Fruit fly (Drosophila melanogaster) whole organism, embryonic: ENCODE data around the gene CG15196.

Experiments used
- Abd-B ChIP-seq: fragments of 200-800 bp; sonication (Bioruptor generic); optimal IDR thresholded peaks from 2 replicates; lab custom pipeline; 2018; ENCODE audit warnings: missing biosample characterization, mild to moderate bottlenecking, missing genetic modification characterization, moderate library complexity
- Atf-2 ChIP-seq: fragments of 200-800 bp; sonication (Bioruptor generic); optimal IDR thresholded peaks from 2 replicates; lab custom pipeline; 2016; ENCODE audit warnings: missing biosample characterization, missing genetic modification characterization
- B-H1 ChIP-seq: fragments of 200-800 bp; sonication (Bioruptor generic); IDR thresholded peaks from 3 replicates; pipeline ENCODE4 v1.3.6; 2022; ENCODE audit warnings: missing biosample characterization, missing genetic modification characterization
- CG10462 ChIP-seq: fragments of 200-800 bp; sonication (Bioruptor generic); optimal IDR thresholded peaks from 2 replicates; lab custom pipeline; 2016; ENCODE audit warnings: missing biosample characterization, missing genetic modification characterization
- CG10565 ChIP-seq: fragments of 200-800 bp; sonication (Bioruptor generic); optimal IDR thresholded peaks from 3 replicates; lab custom pipeline; 2016; ENCODE audit warnings: missing biosample characterization, mild to moderate bottlenecking, missing genetic modification characterization
- CG12236 ChIP-seq: fragments of 200-800 bp; sonication (Bioruptor generic); optimal IDR thresholded peaks from 2 replicates; lab custom pipeline; 2016; ENCODE audit warnings: missing biosample characterization, missing genetic modification characterization
- CG15696 ChIP-seq: fragments of 200-800 bp; sonication (Bioruptor generic); optimal IDR thresholded peaks from 2 replicates; lab custom pipeline; 2019; ENCODE audit warnings: missing biosample characterization, mild to moderate bottlenecking, missing genetic modification characterization, moderate library complexity
- CG16813 ChIP-seq: fragments of 200-800 bp; sonication (Bioruptor generic); IDR thresholded peaks from 3 replicates; pipeline ENCODE4 v1.3.6; 2022; ENCODE audit warnings: missing biosample characterization, missing genetic modification characterization; ENCODE audit not compliant: partially characterized antibody
- CG16863 ChIP-seq: fragments of 200-800 bp; sonication (Bioruptor generic); optimal IDR thresholded peaks from 3 replicates; lab custom pipeline; 2016; ENCODE audit warnings: missing biosample characterization, missing genetic modification characterization
- CG17802 ChIP-seq: fragments of 200-800 bp; sonication (Bioruptor generic); optimal IDR thresholded peaks from 2 replicates; lab custom pipeline; 2018; ENCODE audit warnings: missing biosample characterization, mild to moderate bottlenecking, missing genetic modification characterization, moderate library complexity
- CG17829 ChIP-seq: fragments of 200-800 bp; optimal IDR thresholded peaks from 2 replicates; lab custom pipeline; 2019; ENCODE audit warnings: missing biosample characterization, mild to moderate bottlenecking, missing genetic modification characterization, moderate library complexity
- CG18262 ChIP-seq: fragments of 200-800 bp; optimal IDR thresholded peaks from 3 replicates; lab custom pipeline; 2019; ENCODE audit warnings: missing biosample characterization, mild to moderate bottlenecking, missing genetic modification characterization, moderate library complexity
- CG2202 ChIP-seq: fragments of 200-800 bp; sonication (Bioruptor generic); optimal IDR thresholded peaks from 2 replicates; lab custom pipeline; 2018; ENCODE audit warnings: missing biosample characterization, mild to moderate bottlenecking, missing genetic modification characterization
- CG2875 ChIP-seq: fragments of 200-800 bp; sonication (Bioruptor generic); optimal IDR thresholded peaks from 2 replicates; lab custom pipeline; 2017; ENCODE audit warnings: missing biosample characterization, mild to moderate bottlenecking, missing genetic modification characterization, missing genetic modification reagents
- CG30020 ChIP-seq: fragments of 200-800 bp; optimal IDR thresholded peaks from 2 replicates; lab custom pipeline; 2019; ENCODE audit warnings: missing biosample characterization, mild to moderate bottlenecking, missing genetic modification characterization, moderate library complexity
- CG31365 ChIP-seq: fragments of 200-800 bp; sonication (Bioruptor generic); optimal IDR thresholded peaks from 2 replicates; lab custom pipeline; 2018; ENCODE audit warnings: missing biosample characterization, mild to moderate bottlenecking, missing genetic modification characterization
- CG3726 ChIP-seq: fragments of 200-800 bp; sonication (Bioruptor generic); IDR thresholded peaks from 3 replicates; pipeline ENCODE4, ENCODE4 v1.3.6; 2022; ENCODE audit warnings: missing biosample characterization, missing genetic modification characterization
- CG4282 ChIP-seq: fragments of 200-800 bp; sonication (Bioruptor generic); optimal IDR thresholded peaks from 2 replicates; lab custom pipeline; 2016; ENCODE audit warnings: missing biosample characterization, missing genetic modification characterization
- CG4617 ChIP-seq: fragments of 200-800 bp; sonication (Bioruptor generic); optimal IDR thresholded peaks from 3 replicates; lab custom pipeline; 2016; ENCODE audit warnings: missing biosample characterization, missing genetic modification characterization, borderline replicate concordance
- CG4707 ChIP-seq: fragments of 200-800 bp; sonication (Bioruptor generic); optimal IDR thresholded peaks from 2 replicates; lab custom pipeline; 2018; ENCODE audit warnings: missing biosample characterization, mild to moderate bottlenecking, missing genetic modification characterization, moderate library complexity
- CG8944 ChIP-seq: fragments of 200-800 bp; sonication (Bioruptor generic); optimal IDR thresholded peaks from 3 replicates; lab custom pipeline; 2016; ENCODE audit warnings: missing biosample characterization, missing genetic modification characterization
- CG9609 ChIP-seq: fragments of 200-800 bp; sonication (Bioruptor generic); optimal IDR thresholded peaks from 3 replicates; lab custom pipeline; 2016; ENCODE audit warnings: missing biosample characterization, missing genetic modification characterization
- CG9817 ChIP-seq: fragments of 200-800 bp; sonication (Bioruptor generic); optimal IDR thresholded peaks from 2 replicates; lab custom pipeline; 2018; ENCODE audit warnings: missing biosample characterization, mild to moderate bottlenecking, missing genetic modification characterization, moderate library complexity
- CG9932 ChIP-seq: fragments of 200-800 bp; sonication (Bioruptor generic); IDR thresholded peaks from 2 replicates; pipeline ENCODE4 v1.3.6; 2022; ENCODE audit warnings: missing biosample characterization, missing genetic modification characterization
- Doc3 ChIP-seq: fragments of 200-800 bp; sonication (Bioruptor generic); IDR thresholded peaks from 3 replicates; pipeline ENCODE4 v1.3.6; 2022; ENCODE audit warnings: missing biosample characterization, missing genetic modification characterization; ENCODE audit not compliant: partially characterized antibody
- Dref ChIP-seq: fragments of 200-800 bp; sonication (Bioruptor generic); IDR thresholded peaks from 2 replicates; pipeline ENCODE4 v1.3.6; 2022; ENCODE audit warnings: missing biosample characterization, missing genetic modification characterization
- H2.0 ChIP-seq: fragments of 200-800 bp; sonication (Bioruptor generic); IDR thresholded peaks from 2 replicates; pipeline ENCODE4 v1.3.6; 2022; ENCODE audit warnings: missing biosample characterization, missing genetic modification characterization
- HHEX ChIP-seq: fragments of 200-800 bp; sonication (Bioruptor generic); optimal IDR thresholded peaks from 3 replicates; lab custom pipeline; 2017; ENCODE audit warnings: missing biosample characterization, mild to moderate bottlenecking, missing genetic modification characterization, missing genetic modification reagents
- HLH3B ChIP-seq: fragments of 200-800 bp; sonication (Bioruptor generic); IDR thresholded peaks from 2 replicates; pipeline ENCODE4 v1.3.6; 2022; ENCODE audit warnings: missing biosample characterization, missing genetic modification characterization
- HmgZ ChIP-seq: fragments of 200-800 bp; sonication (Bioruptor generic); optimal IDR thresholded peaks from 2 replicates; lab custom pipeline; 2018; ENCODE audit warnings: missing biosample characterization, mild to moderate bottlenecking, missing genetic modification characterization
- Hmr ChIP-seq: fragments of 200-800 bp; sonication (Bioruptor generic); optimal IDR thresholded peaks from 3 replicates; lab custom pipeline; 2017; ENCODE audit warnings: mild to moderate bottlenecking, missing biosample characterization, missing genetic modification reagents, missing genetic modification characterization
- Hr51 ChIP-seq, 2 experiments: fragments of 200-800 bp; sonication (Bioruptor generic); optimal IDR thresholded peaks; 2 replicates in 1 of 2; 3 replicates in 1 of 2; lab custom pipeline; 2016 to 2018; ENCODE audit warnings: missing biosample characterization in 2 of 2, missing genetic modification characterization in 2 of 2, mild to moderate bottlenecking in 1 of 2, moderate library complexity in 1 of 2
- Neu2 ChIP-seq: fragments of 200-800 bp; sonication (Bioruptor generic); optimal IDR thresholded peaks from 3 replicates; lab custom pipeline; 2016; ENCODE audit warnings: missing biosample characterization, missing genetic modification characterization, borderline replicate concordance
- Ravus ChIP-seq: fragments of 200-800 bp; sonication (Bioruptor generic); IDR thresholded peaks from 2 replicates; pipeline ENCODE4 v1.3.6; 2022; ENCODE audit warnings: missing biosample characterization, missing genetic modification characterization
- aop ChIP-seq: fragments of 200-800 bp; sonication (Bioruptor generic); IDR thresholded peaks from 2 replicates; pipeline ENCODE4 v1.3.6; 2022; ENCODE audit warnings: missing biosample characterization, missing genetic modification characterization
- bab2 ChIP-seq: fragments of 200-800 bp; sonication (Bioruptor generic); optimal IDR thresholded peaks from 2 replicates; lab custom pipeline; 2016; ENCODE audit warnings: missing biosample characterization, missing genetic modification characterization
- cwo ChIP-seq: fragments of 200-800 bp; sonication (Bioruptor generic); optimal IDR thresholded peaks from 3 replicates; lab custom pipeline; 2017; ENCODE audit warnings: missing biosample characterization, missing genetic modification characterization, mild to moderate bottlenecking, moderate library complexity, missing genetic modification reagents
- emc ChIP-seq: fragments of 200-800 bp; sonication (Bioruptor generic); optimal IDR thresholded peaks from 2 replicates; lab custom pipeline; 2016; ENCODE audit warnings: missing biosample characterization, missing genetic modification characterization
- fd64A ChIP-seq: fragments of 200-800 bp; sonication (Bioruptor generic); optimal IDR thresholded peaks from 3 replicates; lab custom pipeline; 2018; ENCODE audit warnings: missing biosample characterization, mild to moderate bottlenecking, missing genetic modification characterization
- fd96Cb ChIP-seq: fragments of 200-800 bp; sonication (Bioruptor generic); optimal IDR thresholded peaks from 2 replicates; lab custom pipeline; 2018; ENCODE audit warnings: missing biosample characterization, mild to moderate bottlenecking, missing genetic modification characterization, moderate library complexity
- klu ChIP-seq: fragments of 200-800 bp; sonication (Bioruptor generic); IDR thresholded peaks from 2 replicates; pipeline ENCODE4 v1.3.6; 2022; ENCODE audit warnings: missing biosample characterization, missing genetic modification characterization
- ranshi ChIP-seq: fragments of 200-800 bp; sonication (Bioruptor generic); IDR thresholded peaks from 2 replicates; pipeline ENCODE4 v1.3.6; 2022; ENCODE audit warnings: missing biosample characterization, missing genetic modification characterization
- repo ChIP-seq: fragments of 200-800 bp; sonication (Bioruptor generic); optimal IDR thresholded peaks from 2 replicates; lab custom pipeline; 2016; ENCODE audit warnings: missing biosample characterization, missing genetic modification characterization
- scrt ChIP-seq: fragments of 200-800 bp; sonication (Bioruptor generic); optimal IDR thresholded peaks from 2 replicates; lab custom pipeline; 2018; ENCODE audit warnings: missing biosample characterization, mild to moderate bottlenecking, missing genetic modification characterization, moderate library complexity
- shn ChIP-seq: fragments of 200-800 bp; sonication (Bioruptor generic); optimal IDR thresholded peaks from 3 replicates; lab custom pipeline; 2016; ENCODE audit warnings: missing biosample characterization, missing genetic modification characterization
- sisA ChIP-seq: fragments of 200-800 bp; sonication (Bioruptor generic); IDR thresholded peaks from 2 replicates; pipeline ENCODE4 v1.3.6; 2022; ENCODE audit warnings: missing biosample characterization, missing genetic modification characterization
- sna ChIP-seq: fragments of 200-800 bp; sonication (Bioruptor generic); IDR thresholded peaks from 2 replicates; pipeline ENCODE4 v1.3.6; 2022; ENCODE audit warnings: missing biosample characterization, missing genetic modification characterization; ENCODE audit not compliant: partially characterized antibody
- sr ChIP-seq: fragments of 200-800 bp; sonication (Bioruptor generic); IDR thresholded peaks from 3 replicates; pipeline ENCODE4 v1.3.6; 2022; ENCODE audit warnings: missing biosample characterization, missing genetic modification characterization
- tap ChIP-seq: fragments of 200-800 bp; optimal IDR thresholded peaks from 3 replicates; lab custom pipeline; 2019; ENCODE audit warnings: missing biosample characterization, mild to moderate bottlenecking, missing genetic modification characterization, moderate library complexity
- zen ChIP-seq: fragments of 200-800 bp; sonication (Bioruptor generic); optimal IDR thresholded peaks from 3 replicates; lab custom pipeline; 2018; ENCODE audit warnings: missing biosample characterization, mild to moderate bottlenecking, missing genetic modification characterization, moderate library complexity

Gene CG15196

dm6 chrX:11384023-11384444, 25.7 kb upstream of the CG15196 start (continued):
- TF ChIP-seq CG31365 (tag; lab: Kevin White, UChicago) (no peak), sisA (peak; percentile 78), CG9609 (GFP tag; lab: Kevin White, UChicago) (no peak), Hr51 (GFP tag; optimal IDR thresholded peaks at IDR 0.05; lab: Kevin White, UChicago) (peak; percentile 25 to 70), CG9932 (GFP tag; lab: Robert Waterston, UW) (peak; percentile 90), CG17829 (tag; lab: Kevin White, UChicago) (peak; percentile 32), Ravus (GFP tag; lab: Robert Waterston, UW) (peak; percentile 38; the same call in 1 of the 2 replicates), CG8944 (GFP tag; lab: Kevin White, UChicago) (peak; percentile 21), CG4617 (GFP tag; lab: Kevin White, UChicago) (no peak), fd64A (no peak), Neu2 (GFP tag; lab: Kevin White, UChicago) (no peak), CG12236 (GFP tag; lab: Kevin White, UChicago) (no peak), CG15696 (tag; lab: Kevin White, UChicago) (no peak), ranshi (GFP tag; lab: Robert Waterston, UW) (peak; percentile 77), emc (no peak), sr (GFP tag; lab: Robert Waterston, UW) (no peak), shn (GFP tag; lab: Kevin White, UChicago) (no peak), HmgZ (tag; lab: Kevin White, UChicago) (peak; percentile 42), CG2875 (GFP tag; lab: Kevin White, UChicago) (no peak), CG10462 (no peak), Atf-2 (peak; percentile 22), klu (GFP tag; lab: Robert Waterston, UW) (peak; percentile 74), fd96Cb (tag; lab: Kevin White, UChicago) (peak; percentile 36), CG16813 (no peak), bab2 (GFP tag; lab: Kevin White, UChicago) (peak; percentile 59), zen (tag; lab: Kevin White, UChicago) (peak; percentile 6), repo (no peak), Hmr (peak; percentile 86), Abd-B (peak; percentile 62), CG10565 (GFP tag; lab: Kevin White, UChicago) (no peak), CG18262 (tag; lab: Kevin White, UChicago) (peak; percentile 27), CG9817 (tag; lab: Kevin White, UChicago) (peak; percentile 75), aop (GFP tag; lab: Robert Waterston, UW) (no peak), CG16863 (no peak), CG4282 (GFP tag; lab: Kevin White, UChicago) (no peak), CG17802 (no peak), Doc3 (no peak), H2.0 (peak; percentile 49; the same call in 1 of the 2 replicates), Dref (GFP tag; lab: Robert Waterston, UW) (no peak), scrt (GFP tag; lab: Kevin White, UChicago) (peak; percentile 74), tap (tag; lab: Kevin White, UChicago) (peak; percentile 16), sna (no peak), CG2202 (tag; lab: Kevin White, UChicago) (no peak), cwo (GFP tag; lab: Kevin White, UChicago) (peak; percentile 67), CG30020 (tag; lab: Kevin White, UChicago) (no peak), CG4707 (no peak), B-H1 (GFP tag; lab: Robert Waterston, UW) (peak; percentile 62), CG3726 (GFP tag; lab: Robert Waterston, UW) (peak; percentile 61; the same call in 1 of the 3 replicates), HHEX (peak; percentile 71), HLH3B (GFP tag; lab: Robert Waterston, UW) (peak; percentile 69)
